Worm (Caenorhabditis elegans): ENCODE measurements around the gene vha-5.

DNA sequence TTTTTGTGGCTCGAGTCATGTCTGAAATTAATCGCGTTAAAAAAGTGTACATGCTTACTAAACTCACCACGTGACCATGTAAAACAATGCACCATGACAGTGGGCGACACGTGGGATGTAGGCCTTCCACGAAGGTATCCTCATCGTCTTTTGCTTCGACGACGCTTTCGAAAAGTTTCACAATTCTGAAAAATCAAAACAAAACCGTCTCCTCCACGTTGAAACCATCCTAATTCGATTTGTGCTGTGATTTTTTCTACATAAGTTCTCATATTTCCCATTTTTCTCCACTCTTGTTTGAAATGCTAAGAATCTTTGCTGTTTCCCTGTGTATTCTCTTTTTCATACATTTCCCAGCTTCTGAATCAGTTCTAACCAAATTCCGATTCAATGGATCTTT lies 50.8 kb downstream of the vha-5 start, which contains the start of gene F17E9.3:
- TF ChIP-seq dmd-4 (tag; optimal IDR thresholded peaks at IDR 0.05; ENCODE audit: borderline replicate concordance) (no peak), odd-2 (tag; optimal IDR thresholded peaks at IDR 0.05) (no peak), ama-1 (optimal IDR thresholded peaks at IDR 0.05) (no peak), ceh-9 (tag; optimal IDR thresholded peaks at IDR 0.05) (no peak), pax-1 (tag; optimal IDR thresholded peaks at IDR 0.05) (no peak), hlh-15 (tag; optimal IDR thresholded peaks at IDR 0.05) (no peak), pag-3 (tag; optimal IDR thresholded peaks at IDR 0.05; ENCODE audit: borderline replicate concordance) (no peak), hlh-30 (tag; optimal IDR thresholded peaks at IDR 0.05; ENCODE audit: insufficient read depth) (no peak), mec-3 (tag; optimal IDR thresholded peaks at IDR 0.05; ENCODE audit: borderline replicate concordance) (no peak)
